Fruit fly (Drosophila melanogaster) whole organism, embryonic: Measurements from ENCODE around the gene wry.

Source experiments
- Bgb ChIP-seq: fragments of 200-800 bp; sonication (Bioruptor generic); IDR thresholded peaks from 2 replicates; pipeline ENCODE4 v1.3.6; 2022; ENCODE audit warnings: missing biosample characterization, missing genetic modification characterization; ENCODE audit not compliant: partially characterized antibody
- CG10274 ChIP-seq: fragments of 200-800 bp; sonication (Bioruptor generic); optimal IDR thresholded peaks from 3 replicates; lab custom pipeline; 2017; ENCODE audit warnings: missing biosample characterization, mild to moderate bottlenecking, missing genetic modification characterization
- CG10431 ChIP-seq: fragments of 200-800 bp; sonication (Bioruptor generic); optimal IDR thresholded peaks from 3 replicates; lab custom pipeline; 2018; ENCODE audit warnings: missing biosample characterization, mild to moderate bottlenecking, missing genetic modification characterization
- CG10959 ChIP-seq: fragments of 200-800 bp; sonication (Bioruptor generic); IDR thresholded peaks from 2 replicates; pipeline ENCODE4 v1.3.6; 2022; ENCODE audit warnings: missing biosample characterization, missing genetic modification characterization
- CG11723 ChIP-seq: fragments of 200-800 bp; sonication (Bioruptor generic); optimal IDR thresholded peaks from 2 replicates; lab custom pipeline; 2017; ENCODE audit warnings: missing biosample characterization, mild to moderate bottlenecking, missing genetic modification characterization
- CG12236 ChIP-seq: fragments of 200-800 bp; sonication (Bioruptor generic); optimal IDR thresholded peaks from 2 replicates; lab custom pipeline; 2016; ENCODE audit warnings: missing biosample characterization, missing genetic modification characterization
- CG12942 ChIP-seq: fragments of 200-800 bp; sonication (Bioruptor generic); optimal IDR thresholded peaks from 3 replicates; lab custom pipeline; 2016; ENCODE audit warnings: missing biosample characterization, missing genetic modification characterization
- CG13894 ChIP-seq: fragments of 200-800 bp; sonication (Bioruptor generic); optimal IDR thresholded peaks from 3 replicates; lab custom pipeline; 2018; ENCODE audit warnings: missing biosample characterization, mild to moderate bottlenecking, missing genetic modification characterization, moderate library complexity
- CG15601 ChIP-seq: fragments of 200-800 bp; sonication (Bioruptor generic); optimal IDR thresholded peaks from 3 replicates; lab custom pipeline; 2019; ENCODE audit warnings: missing biosample characterization, mild to moderate bottlenecking, missing genetic modification characterization, moderate library complexity
- CG17359 ChIP-seq: fragments of 200-800 bp; sonication (Bioruptor generic); optimal IDR thresholded peaks from 3 replicates; lab custom pipeline; 2018; ENCODE audit warnings: missing biosample characterization, mild to moderate bottlenecking, missing genetic modification characterization, moderate library complexity
- CG30020 ChIP-seq: fragments of 200-800 bp; optimal IDR thresholded peaks from 2 replicates; lab custom pipeline; 2019; ENCODE audit warnings: missing biosample characterization, mild to moderate bottlenecking, missing genetic modification characterization, moderate library complexity
- CG31388 ChIP-seq: fragments of 200-800 bp; sonication (Bioruptor generic); optimal IDR thresholded peaks from 2 replicates; lab custom pipeline; 2016; ENCODE audit warnings: missing biosample characterization, missing genetic modification characterization
- CG32532 ChIP-seq: fragments of 200-800 bp; sonication (Bioruptor generic); IDR thresholded peaks from 2 replicates; pipeline ENCODE4 v1.3.6; 2022; ENCODE audit warnings: missing biosample characterization, missing genetic modification characterization
- CG32767 ChIP-seq: fragments of 200-800 bp; sonication (Bioruptor generic); IDR thresholded peaks from 2 replicates; pipeline ENCODE4 v1.3.6; 2022; ENCODE audit warnings: missing biosample characterization, missing genetic modification characterization
- CG42726 ChIP-seq: fragments of 200-800 bp; sonication (Bioruptor generic); IDR thresholded peaks from 2 replicates; pipeline ENCODE4 v1.3.6; 2022; ENCODE audit warnings: missing biosample characterization, missing genetic modification characterization; ENCODE audit not compliant: partially characterized antibody
- CG4282 ChIP-seq: fragments of 200-800 bp; sonication (Bioruptor generic); optimal IDR thresholded peaks from 2 replicates; lab custom pipeline; 2016; ENCODE audit warnings: missing biosample characterization, missing genetic modification characterization
- CG4360 ChIP-seq: fragments of 200-800 bp; sonication (Bioruptor generic); IDR thresholded peaks from 2 replicates; pipeline ENCODE4 v1.3.6; 2022; ENCODE audit warnings: missing biosample characterization, missing genetic modification characterization
- CG5180 ChIP-seq: fragments of 200-800 bp; sonication (Bioruptor generic); optimal IDR thresholded peaks from 3 replicates; lab custom pipeline; 2017; ENCODE audit warnings: missing biosample characterization, missing genetic modification characterization, mild to moderate bottlenecking, moderate library complexity, missing genetic modification reagents
- CG5953 ChIP-seq: fragments of 200-800 bp; sonication (Bioruptor generic); IDR thresholded peaks from 2 replicates; pipeline ENCODE4 v1.3.6; 2022; ENCODE audit warnings: missing biosample characterization, missing genetic modification characterization
- CG6254 ChIP-seq: fragments of 200-800 bp; sonication (Bioruptor generic); optimal IDR thresholded peaks from 3 replicates; lab custom pipeline; 2017; ENCODE audit warnings: mild to moderate bottlenecking, missing biosample characterization, missing genetic modification reagents, missing genetic modification characterization
- CG6791 ChIP-seq: fragments of 200-800 bp; sonication (Bioruptor generic); IDR thresholded peaks from 3 replicates; pipeline ENCODE4 v1.3.6; 2022; ENCODE audit warnings: missing biosample characterization, missing genetic modification characterization; ENCODE audit not compliant: partially characterized antibody
- CG7963 ChIP-seq: fragments of 200-800 bp; sonication (Bioruptor generic); IDR thresholded peaks from 3 replicates; pipeline ENCODE4 v1.3.6; 2022; ENCODE audit warnings: missing biosample characterization, missing genetic modification characterization; ENCODE audit not compliant: partially characterized antibody
- CG8281 ChIP-seq: fragments of 200-800 bp; sonication (Bioruptor generic); optimal IDR thresholded peaks from 2 replicates; lab custom pipeline; 2018; ENCODE audit warnings: missing biosample characterization, mild to moderate bottlenecking, missing genetic modification characterization, moderate library complexity
- Dad ChIP-seq: fragments of 200-800 bp; sonication (Bioruptor generic); optimal IDR thresholded peaks from 3 replicates; lab custom pipeline; 2016; ENCODE audit warnings: missing biosample characterization, missing genetic modification characterization
- Dbx ChIP-seq: fragments of 200-800 bp; sonication (Bioruptor generic); IDR thresholded peaks from 3 replicates; pipeline ENCODE4 v1.3.6; 2022; ENCODE audit warnings: missing biosample characterization, missing genetic modification characterization
- Doc3 ChIP-seq: fragments of 200-800 bp; sonication (Bioruptor generic); IDR thresholded peaks from 3 replicates; pipeline ENCODE4 v1.3.6; 2022; ENCODE audit warnings: missing biosample characterization, missing genetic modification characterization; ENCODE audit not compliant: partially characterized antibody
- Dref ChIP-seq: fragments of 200-800 bp; sonication (Bioruptor generic); IDR thresholded peaks from 2 replicates; pipeline ENCODE4 v1.3.6; 2022; ENCODE audit warnings: missing biosample characterization, missing genetic modification characterization
- ERR ChIP-seq: fragments of 200-800 bp; sonication (Bioruptor generic); optimal IDR thresholded peaks from 2 replicates; lab custom pipeline; 2016; ENCODE audit warnings: missing biosample characterization, missing genetic modification characterization
- Mad ChIP-seq: fragments of 200-800 bp; sonication (Bioruptor generic); optimal IDR thresholded peaks from 2 replicates; lab custom pipeline; 2016; ENCODE audit warnings: missing biosample characterization, missing genetic modification characterization
- Opbp ChIP-seq: fragments of 200-800 bp; sonication (Bioruptor generic); IDR thresholded peaks from 3 replicates; pipeline ENCODE4 v1.3.6; 2022; ENCODE audit warnings: missing biosample characterization, missing genetic modification characterization; ENCODE audit not compliant: partially characterized antibody
- Pdp1 ChIP-seq, 2 experiments: fragments of 200-800 bp; sonication (Bioruptor generic); optimal IDR thresholded peaks; 3 replicates each; lab custom pipeline; 2016; ENCODE audit warnings: missing biosample characterization in 2 of 2, missing genetic modification characterization in 2 of 2, mild to moderate bottlenecking in 1 of 2, moderate library complexity in 1 of 2
- Rfx ChIP-seq: fragments of 200-800 bp; sonication (Bioruptor generic); IDR thresholded peaks from 2 replicates; pipeline ENCODE4 v1.3.6; 2022; ENCODE audit warnings: missing biosample characterization, missing genetic modification characterization
- Sry-β ChIP-seq: fragments of 200-800 bp; sonication (Bioruptor generic); optimal IDR thresholded peaks from 2 replicates; lab custom pipeline; 2018; ENCODE audit warnings: missing biosample characterization, mild to moderate bottlenecking, missing genetic modification characterization, moderate library complexity
- ab ChIP-seq: fragments of 200-800 bp; sonication (Bioruptor generic); optimal IDR thresholded peaks from 2 replicates; lab custom pipeline; 2016; ENCODE audit warnings: missing biosample characterization, missing genetic modification characterization
- ato ChIP-seq: fragments of 200-800 bp; sonication (Bioruptor generic); IDR thresholded peaks from 2 replicates; pipeline ENCODE4 v1.3.6; 2022; ENCODE audit warnings: missing biosample characterization, missing genetic modification characterization; ENCODE audit not compliant: partially characterized antibody
- bcd ChIP-seq: fragments of 200-800 bp; sonication (Bioruptor generic); optimal IDR thresholded peaks from 2 replicates; lab custom pipeline; 2017; ENCODE audit warnings: missing biosample characterization, mild to moderate bottlenecking, missing genetic modification characterization
- bigmax ChIP-seq: fragments of 200-800 bp; sonication (Bioruptor generic); optimal IDR thresholded peaks from 2 replicates; lab custom pipeline; 2018; ENCODE audit warnings: missing biosample characterization, mild to moderate bottlenecking, missing genetic modification characterization
- bsh ChIP-seq, 2 experiments: fragments of 200-800 bp; sonication (Bioruptor generic); optimal IDR thresholded peaks; 2 replicates each; lab custom pipeline; 2017 to 2018; ENCODE audit warnings: mild to moderate bottlenecking in 2 of 2, missing biosample characterization in 2 of 2, missing genetic modification characterization in 2 of 2, moderate library complexity in 1 of 2
- cato ChIP-seq: fragments of 200-800 bp; sonication (Bioruptor generic); optimal IDR thresholded peaks from 2 replicates; lab custom pipeline; 2016; ENCODE audit warnings: missing biosample characterization, missing genetic modification characterization, borderline replicate concordance
- croc ChIP-seq: fragments of 200-800 bp; sonication (Bioruptor generic); conservative IDR thresholded peaks from 3 replicates; pipeline ENCODE4 v1.3.6; 2022; ENCODE audit warnings: missing biosample characterization, missing genetic modification characterization
- crp ChIP-seq, 2 experiments: fragments of 200-800 bp; sonication (Bioruptor generic); optimal IDR thresholded peaks; 2 replicates in 1 of 2; 3 replicates in 1 of 2; lab custom pipeline; 2017; ENCODE audit warnings: missing biosample characterization in 2 of 2, missing genetic modification characterization in 2 of 2, mild to moderate bottlenecking in 1 of 2, moderate library complexity in 1 of 2
- esg ChIP-seq: fragments of 200-800 bp; sonication (Bioruptor generic); conservative IDR thresholded peaks from 2 replicates; pipeline ENCODE4 v1.3.6; 2022; ENCODE audit warnings: missing biosample characterization, missing genetic modification characterization
- mld ChIP-seq: fragments of 200-800 bp; sonication (Bioruptor generic); IDR thresholded peaks from 3 replicates; pipeline ENCODE4 v1.3.6; 2022; ENCODE audit warnings: missing biosample characterization, missing genetic modification characterization; ENCODE audit not compliant: partially characterized antibody
- pzg ChIP-seq: fragments of 200-800 bp; sonication (Bioruptor generic); optimal IDR thresholded peaks from 3 replicates; lab custom pipeline; 2018; ENCODE audit warnings: missing biosample characterization, mild to moderate bottlenecking, missing genetic modification characterization, moderate library complexity
- row ChIP-seq: fragments of 200-800 bp; sonication (Bioruptor generic); IDR thresholded peaks from 3 replicates; pipeline ENCODE4 v1.3.6; 2022; ENCODE audit warnings: missing biosample characterization, missing genetic modification characterization
- sc ChIP-seq, 3 experiments: fragments of >200 bp in 2 of 3; fragments of 200-800 bp in 1 of 3; sonication (Bioruptor generic) in 1 of 3; optimal IDR thresholded peaks; 2 replicates in 2 of 3; 3 replicates in 1 of 3; lab custom pipeline; 2017; ENCODE audit warnings: mild to moderate bottlenecking in 1 of 3, missing biosample characterization in 1 of 3, missing genetic modification characterization in 1 of 3, missing genetic modification reagents in 1 of 3
- so ChIP-seq: fragments of 200-800 bp; sonication (Bioruptor generic); IDR thresholded peaks from 3 replicates; pipeline ENCODE4 v1.3.6; 2022; ENCODE audit warnings: missing biosample characterization, missing genetic modification characterization
- ttk ChIP-seq: fragments of 200-800 bp; sonication (Bioruptor generic); IDR thresholded peaks from 2 replicates; pipeline ENCODE4 v2.1.2; 2022; ENCODE audit warnings: missing biosample characterization, missing genetic modification characterization
- unpg ChIP-seq: fragments of 200-800 bp; sonication (Bioruptor generic); optimal IDR thresholded peaks from 3 replicates; lab custom pipeline; 2018; ENCODE audit warnings: missing biosample characterization, mild to moderate bottlenecking, missing genetic modification characterization, moderate library complexity

Gene wry

dm6 chr2L:1885215-1885721 lies 48.9 kb downstream of the wry start (continued):
- TF ChIP-seq CG32767 (GFP tag; lab: Robert Waterston, UW) (no peak), CG4360 (GFP tag; lab: Robert Waterston, UW) (no peak), ato (GFP tag; lab: Robert Waterston, UW) (no peak), CG7963 (peak; percentile 69), ERR (no peak), CG10431 (GFP tag; lab: Kevin White, UChicago) (no peak), CG8281 (tag; lab: Kevin White, UChicago) (no peak), row (GFP tag; lab: Robert Waterston, UW) (no peak), CG10274 (no peak), CG17359 (tag; lab: Kevin White, UChicago) (no peak), crp (GFP tag; optimal IDR thresholded peaks at IDR 0.05; lab: Kevin White, UChicago) (no peak), CG4282 (GFP tag; lab: Kevin White, UChicago) (no peak), sc (optimal IDR thresholded peaks at IDR 0.05; lab: Kevin White, UChicago) (no peak), sc (GFP tag; optimal IDR thresholded peaks at IDR 0.05; lab: Kevin White, UChicago) (no peak), esg (no peak), so (no peak), CG12236 (GFP tag; lab: Kevin White, UChicago) (no peak), CG31388 (no peak), Mad (GFP tag; lab: Kevin White, UChicago) (no peak), Doc3 (GFP tag; lab: Robert Waterston, UW) (no peak), Bgb (peak; percentile 72; the same call in 1 of the 2 replicates), Pdp1 (GFP tag; optimal IDR thresholded peaks at IDR 0.05; lab: Kevin White, UChicago) (no peak), unpg (GFP tag; lab: Kevin White, UChicago) (no peak), CG11723 (GFP tag; lab: Kevin White, UChicago) (no peak), CG10959 (GFP tag; lab: Robert Waterston, UW) (no peak), CG12942 (no peak), mld (0 out of 3 replicates have a peak, but pooled peaks have one; percentile 51), cato (GFP tag; lab: Kevin White, UChicago) (no peak), CG32532 (GFP tag; lab: Robert Waterston, UW) (no peak), CG6254 (no peak), CG6791 (GFP tag; lab: Robert Waterston, UW) (peak; percentile 84), CG5180 (GFP tag; lab: Kevin White, UChicago) (no peak), CG30020 (tag; lab: Kevin White, UChicago) (no peak), CG5953 (GFP tag; lab: Robert Waterston, UW) (no peak), Dref (no peak), Dad (GFP tag; lab: Kevin White, UChicago) (no peak), Opbp (GFP tag; lab: Robert Waterston, UW) (peak; percentile 74; the same call in 2 of the 3 replicates), bsh (GFP tag; optimal IDR thresholded peaks at IDR 0.05; lab: Kevin White, UChicago) (no peak), bigmax (GFP tag; lab: Kevin White, UChicago) (peak; percentile 46), croc (GFP tag; lab: Robert Waterston, UW) (no peak), Sry-β (GFP tag; lab: Kevin White, UChicago) (no peak), Dbx (GFP tag; lab: Robert Waterston, UW) (no peak), bcd (GFP tag; lab: Kevin White, UChicago) (no peak), CG15601 (tag; lab: Kevin White, UChicago) (no peak), ab (GFP tag; lab: Kevin White, UChicago) (no peak), CG13894 (tag; lab: Kevin White, UChicago) (no peak), CG42726 (peak; percentile 67; the same call in 1 of the 2 replicates), pzg (no peak), ttk (no peak), Rfx (GFP tag; lab: Robert Waterston, UW) (peak; percentile 16; the same call in 1 of the 2 replicates)
